Worm (Caenorhabditis elegans) whole organism, mixed stage, embryonic: ENCODE results near the gene lgc-35.
A peak's percentile ranks its signal among the peaks of the same experiment; 100 is the strongest.

Experiments used
- M03D4.4 ChIP-seq: sonication (generic microtip); optimal IDR thresholded peaks from 2 replicates; lab custom pipeline; 2017; ENCODE audit warnings: mild to moderate bottlenecking, missing genetic modification characterization, missing compliant biosample characterization
- bed-3 ChIP-seq: fragments of 200-800 bp; sonication (Bioruptor generic); optimal IDR thresholded peaks from 3 replicates; lab custom pipeline; 2018; ENCODE audit warnings: mild to moderate bottlenecking, missing genetic modification characterization, moderate library complexity, missing compliant biosample characterization
- ceh-39 ChIP-seq: fragments of 150-350 bp; optimal IDR thresholded peaks from 2 replicates; lab custom pipeline; 2014; ENCODE audit warnings: missing biosample characterization, missing genetic modification characterization
- ceh-43 ChIP-seq: fragments of 200-800 bp; sonication (Bioruptor generic); optimal IDR thresholded peaks from 2 replicates; lab custom pipeline; 2018; ENCODE audit warnings: mild to moderate bottlenecking, missing genetic modification characterization, moderate library complexity, missing compliant biosample characterization
- ceh-83 ChIP-seq: fragments of 200-800 bp; sonication (Bioruptor generic); optimal IDR thresholded peaks from 2 replicates; lab custom pipeline; 2018; ENCODE audit warnings: mild to moderate bottlenecking, missing genetic modification characterization, missing compliant biosample characterization
- ces-1 ChIP-seq: fragments of 150-350 bp; optimal IDR thresholded peaks from 2 replicates; lab custom pipeline; 2014; ENCODE audit warnings: missing biosample characterization, missing genetic modification reagents, missing genetic modification characterization
- cnd-1 ChIP-seq: fragments of 200-800 bp; sonication (Bioruptor generic); optimal IDR thresholded peaks from 2 replicates; lab custom pipeline; 2018; ENCODE audit warnings: mild to moderate bottlenecking, missing genetic modification characterization, missing compliant biosample characterization
- drap-1 ChIP-seq: fragments of 200-800 bp; sonication (Bioruptor generic); optimal IDR thresholded peaks from 3 replicates; lab custom pipeline; 2018; ENCODE audit warnings: mild to moderate bottlenecking, missing genetic modification characterization, missing compliant biosample characterization
- elt-1 ChIP-seq: sonication (generic microtip); optimal IDR thresholded peaks from 2 replicates; lab custom pipeline; 2017; ENCODE audit warnings: missing genetic modification characterization, mild to moderate bottlenecking, missing compliant biosample characterization, antibody characterized with exemption, moderate library complexity, borderline replicate concordance; ENCODE audit not compliant: insufficient read depth
- elt-3 ChIP-seq: fragments of 150-350 bp; optimal IDR thresholded peaks from 2 replicates; lab custom pipeline; 2014; ENCODE audit warnings: missing biosample characterization, missing genetic modification characterization
- flh-1 ChIP-seq: fragments of 200-800 bp; sonication (Bioruptor generic); optimal IDR thresholded peaks from 2 replicates; lab custom pipeline; 2018; ENCODE audit warnings: mild to moderate bottlenecking, missing genetic modification characterization, moderate library complexity, missing compliant biosample characterization
- ham-2 ChIP-seq: fragments of 200-800 bp; sonication (Bioruptor generic); optimal IDR thresholded peaks from 2 replicates; lab custom pipeline; 2018; ENCODE audit warnings: mild to moderate bottlenecking, missing genetic modification characterization, missing compliant biosample characterization
- hlh-1 ChIP-seq: fragments of 150-350 bp; optimal IDR thresholded peaks from 2 replicates; lab custom pipeline; 2014; ENCODE audit warnings: missing biosample characterization, missing genetic modification reagents, missing genetic modification characterization
- lin-13 ChIP-seq: fragments of 150-350 bp; optimal IDR thresholded peaks from 2 replicates; lab custom pipeline; 2014; ENCODE audit warnings: missing biosample characterization, missing genetic modification characterization
- lin-32 ChIP-seq: fragments of 200-800 bp; sonication (Bioruptor generic); optimal IDR thresholded peaks from 2 replicates; lab custom pipeline; 2018; ENCODE audit warnings: mild to moderate bottlenecking, missing genetic modification characterization, missing compliant biosample characterization
- lsy-2 ChIP-seq: fragments of 150-350 bp; optimal IDR thresholded peaks from 2 replicates; lab custom pipeline; 2014; ENCODE audit warnings: missing biosample characterization, missing genetic modification characterization
- mab-5 ChIP-seq: fragments of 150-350 bp; optimal IDR thresholded peaks from 2 replicates; lab custom pipeline; 2014; ENCODE audit warnings: missing biosample characterization, missing genetic modification characterization
- mep-1 ChIP-seq: fragments of 150-350 bp; optimal IDR thresholded peaks from 2 replicates; lab custom pipeline; 2017; ENCODE audit warnings: missing biosample characterization, missing genetic modification reagents, missing genetic modification characterization, inconsistent platforms
- mls-2 ChIP-seq: sonication (generic microtip); optimal IDR thresholded peaks from 2 replicates; lab custom pipeline; 2016; ENCODE audit warnings: mild to moderate bottlenecking, missing genetic modification characterization, moderate library complexity, missing compliant biosample characterization
- nhr-12 ChIP-seq: fragments of 150-350 bp; optimal IDR thresholded peaks from 2 replicates; lab custom pipeline; 2014; ENCODE audit warnings: missing biosample characterization, missing genetic modification characterization
- nhr-2 ChIP-seq: fragments of 150-350 bp; optimal IDR thresholded peaks from 2 replicates; lab custom pipeline; 2014; ENCODE audit warnings: missing biosample characterization, missing genetic modification characterization
- nhr-28 ChIP-seq: fragments of 150-350 bp; optimal IDR thresholded peaks from 2 replicates; lab custom pipeline; 2014; ENCODE audit warnings: missing biosample characterization, missing genetic modification characterization
- nhr-76 ChIP-seq: sonication (generic microtip); optimal IDR thresholded peaks from 2 replicates; lab custom pipeline; 2017; ENCODE audit warnings: missing biosample characterization, missing genetic modification characterization
- pha-4 ChIP-seq: fragments of 150-350 bp; optimal IDR thresholded peaks from 2 replicates; lab custom pipeline; 2018; ENCODE audit warnings: missing biosample characterization, missing genetic modification reagents, missing genetic modification characterization
- sem-2 ChIP-seq: fragments of 200-800 bp; sonication (Bioruptor generic); optimal IDR thresholded peaks from 2 replicates; lab custom pipeline; 2018; ENCODE audit warnings: mild to moderate bottlenecking, missing genetic modification characterization, missing compliant biosample characterization
- snpc-4 ChIP-seq: fragments of 150-350 bp; optimal IDR thresholded peaks from 2 replicates; lab custom pipeline; 2014; ENCODE audit warnings: missing biosample characterization, missing genetic modification characterization
- sptf-1 ChIP-seq: sonication (generic microtip); optimal IDR thresholded peaks from 2 replicates; lab custom pipeline; 2017; ENCODE audit warnings: mild to moderate bottlenecking, missing genetic modification characterization, moderate library complexity, missing compliant biosample characterization
- tbx-8 ChIP-seq: fragments of 200-800 bp; sonication (Bioruptor generic); optimal IDR thresholded peaks from 2 replicates; lab custom pipeline; 2018; ENCODE audit warnings: mild to moderate bottlenecking, missing genetic modification characterization, moderate library complexity, missing compliant biosample characterization
- unc-120 ChIP-seq: sonication (generic microtip); optimal IDR thresholded peaks from 2 replicates; lab custom pipeline; 2017; ENCODE audit warnings: missing genetic modification characterization, missing compliant biosample characterization; ENCODE audit not compliant: poor library complexity, severe bottlenecking
- unc-39 ChIP-seq: fragments of 150-350 bp; optimal IDR thresholded peaks from 2 replicates; lab custom pipeline; 2014; ENCODE audit warnings: missing biosample characterization, missing genetic modification characterization
- unc-62 ChIP-seq: fragments of 150-350 bp; optimal IDR thresholded peaks from 2 replicates; lab custom pipeline; 2014; ENCODE audit warnings: missing biosample characterization, missing genetic modification reagents, missing genetic modification characterization
- zip-8 ChIP-seq: fragments of 150-350 bp; optimal IDR thresholded peaks from 2 replicates; lab custom pipeline; 2014; ENCODE audit warnings: missing biosample characterization, missing genetic modification characterization
- ztf-11 ChIP-seq: fragments of 150-350 bp; optimal IDR thresholded peaks from 2 replicates; lab custom pipeline; 2014; ENCODE audit warnings: missing biosample characterization, missing genetic modification characterization

Gene lgc-35

ce11 chrII:12840057-12840456, at the start of gene lgc-35:
Gene lgc-35 (minus strand): TSS chrII:12840157.
- TF ChIP-seq zip-8 (tag; lab: Kevin White, UChicago) (peak; percentile 14), hlh-1 (tag; lab: Kevin White, UChicago) (no peak)

- TF ChIP-seq mls-2 (tag; lab: Kevin White, UChicago): no peak
- TF ChIP-seq ceh-43 (GFP tag; lab: Kevin White, UChicago): no peak
- no peak for TF ChIP-seq lsy-2 (tag; lab: Kevin White, UChicago)
- no peak for TF ChIP-seq hlh-1 (tag; lab: Kevin White, UChicago)
- no peak for TF ChIP-seq nhr-12 (tag; lab: Kevin White, UChicago)
- TF ChIP-seq ceh-83 (GFP tag; lab: Kevin White, UChicago): no peak
- no peak for TF ChIP-seq elt-3 (tag; lab: Kevin White, UChicago)
- no peak for TF ChIP-seq bed-3 (GFP tag; lab: Kevin White, UChicago)
- TF ChIP-seq ceh-39 (tag; lab: Kevin White, UChicago): no peak
- no peak for TF ChIP-seq nhr-2 (tag; lab: Kevin White, UChicago)
- TF ChIP-seq cnd-1 (tag; lab: Kevin White, UChicago): no peak
- no peak for TF ChIP-seq zip-8 (tag; lab: Kevin White, UChicago)
- no peak for TF ChIP-seq sptf-1 (tag; lab: Kevin White, UChicago)
- TF ChIP-seq pha-4 (tag; lab: Kevin White, UChicago): no peak
- no peak for TF ChIP-seq sem-2
- no peak for TF ChIP-seq tbx-8
- TF ChIP-seq elt-1: no peak
- no peak for TF ChIP-seq lin-13
- no peak for TF ChIP-seq lin-32 (GFP tag; lab: Kevin White, UChicago)
- no peak for TF ChIP-seq mep-1 (tag; lab: Kevin White, UChicago)
Measured at ce11 chrII:12888471-12888870, 48.5 kb upstream of the lgc-35 start, which contains the start of gene F35C5.3. Gene F35C5.3 (plus strand): TSS chrII:12888771.

ce11 chrII:12884972-12885371, 45.0 kb upstream of the lgc-35 start, which contains the start of gene sra-14:
Gene sra-14 (plus strand): TSS chrII:12885272.
- TF ChIP-seq drap-1 (GFP tag; lab: Kevin White, UChicago) (no peak), ham-2 (no peak), nhr-76 (no peak)

- TF ChIP-seq flh-1 (GFP tag; lab: Kevin White, UChicago) (no peak), nhr-12 (tag; lab: Kevin White, UChicago) (no peak), cnd-1 (tag; lab: Kevin White, UChicago) (no peak), M03D4.4 (tag; lab: Kevin White, UChicago) (no peak), elt-3 (tag; lab: Kevin White, UChicago) (no peak), mab-5 (tag; lab: Kevin White, UChicago) (no peak), sptf-1 (tag; lab: Kevin White, UChicago) (no peak), unc-120 (no peak), mls-2 (tag; lab: Kevin White, UChicago) (no peak), tbx-8 (no peak), ces-1 (GFP tag; lab: Kevin White, UChicago) (no peak), nhr-76 (no peak), ham-2 (no peak), lin-13 (no peak)
Measured at ce11 chrII:12880406-12880805, 40.4 kb upstream of the lgc-35 start, which contains the start of gene F35C5.1. Gene F35C5.1 (plus strand): TSS chrII:12880804.

ce11 chrII:12879758-12880157, 39.8 kb upstream of the lgc-35 start:
- TF ChIP-seq nhr-28 (tag; lab: Kevin White, UChicago): no peak
- no peak for TF ChIP-seq ztf-11
- no peak for TF ChIP-seq unc-62 (GFP tag; lab: Kevin White, UChicago)
- no peak for TF ChIP-seq nhr-2 (tag; lab: Kevin White, UChicago)
- TF ChIP-seq hlh-1 (tag; lab: Kevin White, UChicago): no peak
- TF ChIP-seq sptf-1 (tag; lab: Kevin White, UChicago): no peak
- TF ChIP-seq mep-1 (tag; lab: Kevin White, UChicago): no peak
- no peak for TF ChIP-seq ham-2
- TF ChIP-seq bed-3 (GFP tag; lab: Kevin White, UChicago): no peak
- no peak for TF ChIP-seq nhr-12 (tag; lab: Kevin White, UChicago)
- TF ChIP-seq lsy-2 (tag; lab: Kevin White, UChicago): no peak
- TF ChIP-seq sem-2: no peak
- no peak for TF ChIP-seq ceh-39 (tag; lab: Kevin White, UChicago)
- TF ChIP-seq snpc-4 (tag; lab: Kevin White, UChicago): no peak
- TF ChIP-seq tbx-8: no peak
- no peak for TF ChIP-seq zip-8 (tag; lab: Kevin White, UChicago)
- no peak for TF ChIP-seq unc-39 (tag; lab: Kevin White, UChicago)
- TF ChIP-seq pha-4 (tag; lab: Kevin White, UChicago): no peak
- no peak for TF ChIP-seq lin-13
